Worm (Caenorhabditis elegans) whole organism, L4 larva: ENCODE measurements around the gene Y54E2A.10.
A peak's percentile ranks its signal among the peaks of the same experiment; 100 is the strongest.

Experiments
- F10B5.3 ChIP-seq: sonication (generic microtip); optimal IDR thresholded peaks from 2 replicates; lab custom pipeline; 2016; ENCODE audit warnings: mild to moderate bottlenecking, missing genetic modification characterization, missing compliant biosample characterization
- F26F4.8 ChIP-seq: fragments of 200-800 bp; sonication (Bioruptor generic); conservative IDR thresholded peaks from 2 replicates; pipeline ENCODE4 v1.3.6; 2022; ENCODE audit warnings: missing genetic modification characterization, missing compliant biosample characterization
- ZK337.2 ChIP-seq: fragments of 200-800 bp; sonication (Bioruptor generic); IDR thresholded peaks from 2 replicates; pipeline ENCODE4 v1.3.6; 2022; ENCODE audit warnings: missing genetic modification reagents, missing genetic modification characterization, missing compliant biosample characterization
- aha-1 ChIP-seq: fragments of 150-350 bp; peaks from one replicate; lab custom pipeline; 2014; ENCODE audit warnings: missing biosample characterization, missing genetic modification characterization
- aly-2 ChIP-seq: sonication (generic microtip); optimal IDR thresholded peaks from 2 replicates; lab custom pipeline; 2018; ENCODE audit warnings: missing biosample characterization, missing genetic modification characterization
- attf-4 ChIP-seq: sonication (generic microtip); optimal IDR thresholded peaks from 3 replicates; lab custom pipeline; 2017; ENCODE audit warnings: missing biosample characterization, missing genetic modification characterization
- ceh-28 ChIP-seq: fragments of 150-350 bp; optimal IDR thresholded peaks from 2 replicates; lab custom pipeline; 2014; ENCODE audit warnings: missing biosample characterization, missing genetic modification reagents, missing genetic modification characterization
- ceh-32 ChIP-seq: sonication (generic microtip); optimal IDR thresholded peaks from 2 replicates; lab custom pipeline; 2016; ENCODE audit warnings: mild to moderate bottlenecking, missing genetic modification characterization, missing compliant biosample characterization; ENCODE audit not compliant: poor library complexity
- cey-2 ChIP-seq: sonication (generic microtip); optimal IDR thresholded peaks from 3 replicates; lab custom pipeline; 2017; ENCODE audit warnings: missing genetic modification characterization, mild to moderate bottlenecking, missing compliant biosample characterization, antibody characterized with exemption, borderline replicate concordance; ENCODE audit not compliant: insufficient read depth
- ctbp-1 ChIP-seq: fragments of 200-800 bp; sonication (Bioruptor generic); IDR thresholded peaks from 2 replicates; pipeline ENCODE4 v1.3.6; 2022; ENCODE audit warnings: missing genetic modification reagents, missing genetic modification characterization, missing compliant biosample characterization
- dmd-6 ChIP-seq: fragments of 200-800 bp; sonication (Bioruptor generic); IDR thresholded peaks from 2 replicates; pipeline ENCODE4 v1.3.6; 2022; ENCODE audit warnings: missing genetic modification reagents, missing genetic modification characterization, missing compliant biosample characterization
- dmd-9 ChIP-seq: fragments of 200-800 bp; sonication (Bioruptor generic); IDR thresholded peaks from 2 replicates; pipeline ENCODE4 v1.3.6; 2022; ENCODE audit warnings: missing genetic modification reagents, missing genetic modification characterization, missing compliant biosample characterization
- dpl-1 ChIP-seq: fragments of 150-350 bp; optimal IDR thresholded peaks from 2 replicates; lab custom pipeline; 2014; ENCODE audit warnings: missing biosample characterization, missing genetic modification reagents, missing genetic modification characterization
- duxl-1 ChIP-seq: sonication (generic microtip); optimal IDR thresholded peaks from 2 replicates; lab custom pipeline; 2016; ENCODE audit warnings: mild to moderate bottlenecking, missing genetic modification characterization, moderate library complexity, missing compliant biosample characterization; ENCODE audit not compliant: poor library complexity
- dve-1 ChIP-seq: sonication (generic microtip); optimal IDR thresholded peaks from 2 replicates; lab custom pipeline; 2017; ENCODE audit warnings: antibody characterized with exemption, mild to moderate bottlenecking, missing genetic modification characterization, missing compliant biosample characterization; ENCODE audit not compliant: insufficient read depth
- fkh-10 ChIP-seq: fragments of 150-350 bp; optimal IDR thresholded peaks from 2 replicates; lab custom pipeline; 2014; ENCODE audit warnings: missing biosample characterization, missing genetic modification reagents, missing genetic modification characterization
- fos-1 ChIP-seq: fragments of 150-350 bp; optimal IDR thresholded peaks from 2 replicates; lab custom pipeline; 2014; ENCODE audit warnings: missing biosample characterization, missing genetic modification characterization
- gei-8 ChIP-seq: fragments of 200-800 bp; sonication (Bioruptor generic); optimal IDR thresholded peaks from 2 replicates; lab custom pipeline; 2018; ENCODE audit warnings: mild to moderate bottlenecking, missing genetic modification characterization, missing compliant biosample characterization
- hif-1 ChIP-seq, 2 experiments: sonication (generic microtip); optimal IDR thresholded peaks; 2 replicates each; lab custom pipeline; 2016 to 2017; ENCODE audit warnings: missing compliant biosample characterization in 2 of 2, missing genetic modification characterization in 2 of 2, missing genetic modification reagents in 2 of 2, missing genotype in 2 of 2, mild to moderate bottlenecking in 1 of 2
- hlh-11 ChIP-seq: fragments of 200-800 bp; sonication (Bioruptor generic); optimal IDR thresholded peaks from 2 replicates; lab custom pipeline; 2018; ENCODE audit warnings: mild to moderate bottlenecking, missing genetic modification characterization, missing compliant biosample characterization
- lin-1 ChIP-seq: fragments of 200-800 bp; sonication (Bioruptor generic); IDR thresholded peaks from 2 replicates; pipeline ENCODE4 v1.3.6; 2022; ENCODE audit warnings: missing genetic modification reagents, missing genetic modification characterization, missing compliant biosample characterization
- lin-13 ChIP-seq: fragments of 150-350 bp; optimal IDR thresholded peaks from 2 replicates; lab custom pipeline; 2014; ENCODE audit warnings: missing biosample characterization, missing genetic modification reagents, missing genetic modification characterization
- lin-38 ChIP-seq: fragments of 200-800 bp; sonication (Bioruptor generic); IDR thresholded peaks from 2 replicates; pipeline ENCODE4 v1.3.6; 2022; ENCODE audit warnings: missing genetic modification reagents, missing genetic modification characterization, missing compliant biosample characterization
- lsy-2 ChIP-seq, 2 experiments: fragments of 150-350 bp in 1 of 2; sonication (generic microtip) in 1 of 2; optimal IDR thresholded peaks; 2 replicates each; lab custom pipeline; 2014 to 2017; ENCODE audit warnings: missing biosample characterization in 2 of 2, missing genetic modification characterization in 2 of 2
- madf-5 ChIP-seq, 2 experiments: fragments of 200-800 bp; sonication (Bioruptor generic); IDR thresholded peaks; 2 replicates each; pipeline ENCODE4 v1.3.6; 2022; ENCODE audit warnings: missing compliant biosample characterization in 2 of 2, missing genetic modification characterization in 2 of 2
- madf-9 ChIP-seq: fragments of 200-800 bp; sonication (Bioruptor generic); conservative IDR thresholded peaks from 2 replicates; pipeline ENCODE4 v1.3.6; 2022; ENCODE audit warnings: missing genetic modification reagents, missing genetic modification characterization, missing compliant biosample characterization
- mdl-1 ChIP-seq, 2 experiments: fragments of 150-350 bp in 1 of 2; sonication (generic microtip) in 1 of 2; optimal IDR thresholded peaks; 2 replicates each; lab custom pipeline; 2014 to 2017; ENCODE audit warnings: missing biosample characterization in 2 of 2, missing genetic modification characterization in 2 of 2
- mdt-29 ChIP-seq: fragments of 200-800 bp; sonication (Bioruptor generic); IDR thresholded peaks from 2 replicates; pipeline ENCODE4 v1.3.6; 2022; ENCODE audit warnings: missing genetic modification reagents, missing genetic modification characterization, missing compliant biosample characterization
- mep-1 ChIP-seq: fragments of 150-350 bp; sonication (generic microtip); optimal IDR thresholded peaks from 3 replicates; lab custom pipeline; 2014; ENCODE audit warnings: missing biosample characterization, missing genetic modification characterization
- mes-2 ChIP-seq: sonication (generic microtip); optimal IDR thresholded peaks from 2 replicates; lab custom pipeline; 2016; ENCODE audit warnings: missing genotype, mild to moderate bottlenecking, missing genetic modification characterization, missing compliant biosample characterization; ENCODE audit not compliant: poor library complexity, severe bottlenecking
- mxl-2 ChIP-seq: fragments of 200-800 bp; sonication (Bioruptor generic); conservative IDR thresholded peaks from 2 replicates; pipeline ENCODE4 v1.3.6; 2022; ENCODE audit warnings: missing genetic modification reagents, missing genetic modification characterization, missing compliant biosample characterization
- mxl-3 ChIP-seq: fragments of 200-800 bp; sonication (Bioruptor generic); optimal IDR thresholded peaks from 2 replicates; lab custom pipeline; 2018; ENCODE audit warnings: mild to moderate bottlenecking, missing genetic modification characterization, missing compliant biosample characterization
- nhr-111 ChIP-seq: fragments of 200-800 bp; sonication (Bioruptor generic); optimal IDR thresholded peaks from 2 replicates; lab custom pipeline; 2018; ENCODE audit warnings: mild to moderate bottlenecking, missing genetic modification characterization, missing compliant biosample characterization
- nhr-237 ChIP-seq: sonication (generic microtip); optimal IDR thresholded peaks from 2 replicates; lab custom pipeline; 2017; ENCODE audit warnings: missing biosample characterization, missing genetic modification characterization
- nhr-28 ChIP-seq: fragments of 150-350 bp; optimal IDR thresholded peaks from 2 replicates; lab custom pipeline; 2014; ENCODE audit warnings: missing biosample characterization, missing genetic modification characterization
- nhr-6 ChIP-seq: fragments of 150-350 bp; optimal IDR thresholded peaks from 2 replicates; lab custom pipeline; 2014; ENCODE audit warnings: missing biosample characterization, missing genetic modification characterization
- nhr-77 ChIP-seq: fragments of 150-350 bp; optimal IDR thresholded peaks from 2 replicates; lab custom pipeline; 2014; ENCODE audit warnings: missing biosample characterization, missing genetic modification characterization
- pha-4 ChIP-seq, 2 experiments: fragments of 150-350 bp in 1 of 2; fragments of 200-800 bp in 1 of 2; sonication (Bioruptor generic) in 1 of 2; IDR thresholded peaks in 1 of 2; optimal IDR thresholded peaks in 1 of 2; 2 replicates each; pipeline versions ENCODE4 v1.3.6 to Lab custom; 2014 to 2022; ENCODE audit warnings: missing genetic modification characterization in 2 of 2, missing genetic modification reagents in 2 of 2, missing biosample characterization in 1 of 2, missing compliant biosample characterization in 1 of 2
- pqm-1 ChIP-seq: sonication (generic microtip); optimal IDR thresholded peaks from 2 replicates; lab custom pipeline; 2017; ENCODE audit warnings: missing biosample characterization, missing genetic modification characterization
- rbr-2 ChIP-seq: sonication (generic microtip); optimal IDR thresholded peaks from 2 replicates; lab custom pipeline; 2016; ENCODE audit warnings: missing genotype, missing genetic modification characterization, missing compliant biosample characterization
- saeg-2 ChIP-seq: fragments of 200-800 bp; sonication (Bioruptor generic); IDR thresholded peaks from 2 replicates; pipeline ENCODE4 v1.3.6; 2022; ENCODE audit warnings: missing genetic modification reagents, missing genetic modification characterization, missing compliant biosample characterization
- spr-1 ChIP-seq: sonication (generic microtip); optimal IDR thresholded peaks from 2 replicates; lab custom pipeline; 2016; ENCODE audit warnings: mild to moderate bottlenecking, missing genetic modification characterization, missing compliant biosample characterization
- spr-3 ChIP-seq: fragments of 200-800 bp; sonication (Bioruptor generic); optimal IDR thresholded peaks from 2 replicates; lab custom pipeline; 2018; ENCODE audit warnings: mild to moderate bottlenecking, missing genetic modification characterization, missing compliant biosample characterization
- tag-97 ChIP-seq: fragments of 200-800 bp; sonication (Bioruptor generic); IDR thresholded peaks from 2 replicates; pipeline ENCODE4 v1.3.6; 2022; ENCODE audit warnings: missing genetic modification characterization, missing compliant biosample characterization
- unc-62 ChIP-seq, 3 experiments: fragments of 150-350 bp in 1 of 3; sonication (generic microtip); optimal IDR thresholded peaks in 2 of 3; peaks in 1 of 3; 1 replicate in 1 of 3; 2 replicates in 2 of 3; lab custom pipeline; 2014 to 2017; ENCODE audit warnings: missing biosample characterization in 3 of 3, missing genetic modification characterization in 3 of 3, missing genetic modification reagents in 3 of 3, missing genotype in 1 of 3
- vab-7 ChIP-seq: fragments of 200-800 bp; sonication (Bioruptor generic); IDR thresholded peaks from 2 replicates; pipeline ENCODE4 v1.3.6; 2022; ENCODE audit warnings: missing genetic modification reagents, missing genetic modification characterization, missing compliant biosample characterization
- zfp-2 ChIP-seq: sonication (generic microtip); optimal IDR thresholded peaks from 2 replicates; lab custom pipeline; 2016; ENCODE audit warnings: mild to moderate bottlenecking, missing genetic modification characterization, missing compliant biosample characterization
- zip-2 ChIP-seq: fragments of 150-350 bp; optimal IDR thresholded peaks from 2 replicates; lab custom pipeline; 2014; ENCODE audit warnings: missing biosample characterization, missing genetic modification characterization

Gene Y54E2A.10

ce11 chrII:14820460-14820859 lies 29.6 kb downstream of the Y54E2A.10 start (continued):
- TF ChIP-seq fkh-10 (GFP tag; lab: Kevin White, UChicago) (no peak), dmd-6 (GFP tag; lab: Robert Waterston, UW) (peak; percentile 40; the same call in 1 of the 2 replicates), fos-1 (tag; lab: Kevin White, UChicago) (no peak), dve-1 (peak; percentile 8), unc-62 (GFP tag; optimal IDR thresholded peaks at IDR 0.05 in 1 of 2; lab: Kevin White, UChicago) (no peak), unc-62 (tag; optimal IDR thresholded peaks at IDR 0.05; lab: Kevin White, UChicago) (no peak), madf-9 (GFP tag; lab: Robert Waterston, UW) (no peak), nhr-77 (tag; lab: Kevin White, UChicago) (peak; percentile 24), attf-4 (no peak), lin-38 (no peak), tag-97 (no peak), hif-1 (tag; optimal IDR thresholded peaks at IDR 0.05; lab: Kevin White, UChicago) (no peak), saeg-2 (GFP tag; lab: Robert Waterston, UW) (no peak), aha-1 (peak; percentile 63), mdt-29 (GFP tag; lab: Robert Waterston, UW) (no peak), F10B5.3 (no peak), spr-1 (tag; lab: Kevin White, UChicago) (no peak), dmd-9 (no peak), pqm-1 (no peak), nhr-28 (peak; percentile 28), mxl-2 (GFP tag; lab: Robert Waterston, UW) (no peak), rbr-2 (tag; lab: Kevin White, UChicago) (no peak), ceh-32 (tag; lab: Kevin White, UChicago) (no peak)
- TF ChIP-seq, all 104 proteins: peak for 7

DNA sequence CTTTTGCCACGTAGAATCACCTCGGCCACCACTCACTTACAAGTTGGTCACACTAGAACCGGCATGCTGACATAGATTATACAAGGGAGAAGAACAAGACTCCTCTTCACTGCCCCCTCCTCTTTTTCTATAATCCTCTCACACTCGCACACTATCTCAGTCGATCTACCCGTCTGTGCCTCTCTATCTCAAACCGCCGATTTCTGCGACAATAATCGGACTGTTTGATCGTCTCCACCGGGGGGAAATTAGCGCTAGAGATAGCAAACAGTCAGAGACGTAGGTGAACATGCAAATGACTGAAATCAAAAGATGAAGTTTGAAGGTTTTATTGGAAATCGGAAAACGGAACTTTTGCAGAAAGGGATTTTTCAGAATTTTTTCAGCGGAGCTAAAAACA lies 31.6 kb downstream of the Y54E2A.10 start:
- TF ChIP-seq hlh-11 (tag; lab: Kevin White, UChicago): peak; percentile 88
- no peak for TF ChIP-seq pha-4 (GFP tag; IDR thresholded peaks at IDR 0.05; lab: Robert Waterston, UW)
- no peak for TF ChIP-seq pha-4 (tag; optimal IDR thresholded peaks at IDR 0.05; lab: Kevin White, UChicago)
- TF ChIP-seq dpl-1 (GFP tag; lab: Kevin White, UChicago): peak; percentile 60
- TF ChIP-seq lin-13 (GFP tag; lab: Kevin White, UChicago): no peak
- peak; percentile 44 for TF ChIP-seq spr-1 (tag; lab: Kevin White, UChicago)
- TF ChIP-seq unc-62 (GFP tag; optimal IDR thresholded peaks at IDR 0.05 in 1 of 2; lab: Kevin White, UChicago): no peak
- no peak for TF ChIP-seq unc-62 (tag; optimal IDR thresholded peaks at IDR 0.05; lab: Kevin White, UChicago)
- TF ChIP-seq cey-2 (tag; lab: Kevin White, UChicago): no peak
- peak; percentile 80 for TF ChIP-seq mep-1
- TF ChIP-seq nhr-237 (tag; lab: Kevin White, UChicago): no peak
- TF ChIP-seq lin-38: no peak
- no peak for TF ChIP-seq madf-5 (GFP tag; IDR thresholded peaks at IDR 0.05; lab: Robert Waterston, UW)
- TF ChIP-seq nhr-6 (tag; lab: Kevin White, UChicago): peak; percentile 39
- TF ChIP-seq duxl-1 (tag; lab: Kevin White, UChicago): no peak
- no peak for TF ChIP-seq spr-3
- no peak for TF ChIP-seq ZK337.2 (GFP tag; lab: Robert Waterston, UW)
- no peak for TF ChIP-seq nhr-111 (GFP tag; lab: Kevin White, UChicago)
- peak; percentile 63 for TF ChIP-seq mes-2 (tag; lab: Kevin White, UChicago)
- no peak for TF ChIP-seq mdt-29 (GFP tag; lab: Robert Waterston, UW)
- TF ChIP-seq zip-2: no peak
- TF ChIP-seq aly-2 (tag; lab: Kevin White, UChicago): no peak
- TF ChIP-seq lin-1: peak; percentile 21; the same call in 1 of the 2 replicates
- no peak for TF ChIP-seq madf-9 (GFP tag; lab: Robert Waterston, UW)
- no peak for TF ChIP-seq ctbp-1 (GFP tag; lab: Robert Waterston, UW)
- TF ChIP-seq mdl-1 (tag; optimal IDR thresholded peaks at IDR 0.05; lab: Kevin White, UChicago): peak in 1 of 2 experiments; percentile 59
- peak; percentile 82 for TF ChIP-seq mxl-3 (GFP tag; lab: Kevin White, UChicago)
- TF ChIP-seq vab-7 (GFP tag; lab: Robert Waterston, UW): no peak
- TF ChIP-seq fos-1 (tag; lab: Kevin White, UChicago): no peak
- no peak for TF ChIP-seq aha-1
- TF ChIP-seq ceh-28: no peak
- TF ChIP-seq zfp-2 (tag; lab: Kevin White, UChicago): no peak
- TF ChIP-seq gei-8 (GFP tag; lab: Kevin White, UChicago): no peak
- no peak for TF ChIP-seq fkh-10 (GFP tag; lab: Kevin White, UChicago)
- TF ChIP-seq F26F4.8: no peak
- peak in 1 of 2 experiments; percentile 59 for TF ChIP-seq lsy-2 (tag; optimal IDR thresholded peaks at IDR 0.05; lab: Kevin White, UChicago)
